Fruit fly (Drosophila melanogaster) whole organism, adult: ENCODE measurements around the gene CG32148.

Experiments used
- CG11617 ChIP-seq: fragments of 200-800 bp; sonication (Bioruptor generic); optimal IDR thresholded peaks from 2 replicates; lab custom pipeline; 2017; ENCODE audit warnings: mild to moderate bottlenecking, missing biosample characterization, missing genetic modification reagents, missing genetic modification characterization
- pad ChIP-seq: fragments of 200-800 bp; sonication (Bioruptor generic); optimal IDR thresholded peaks from 3 replicates; lab custom pipeline; 2017; ENCODE audit warnings: missing biosample characterization, missing genetic modification characterization, mild to moderate bottlenecking, moderate library complexity, missing genetic modification reagents

DNA sequence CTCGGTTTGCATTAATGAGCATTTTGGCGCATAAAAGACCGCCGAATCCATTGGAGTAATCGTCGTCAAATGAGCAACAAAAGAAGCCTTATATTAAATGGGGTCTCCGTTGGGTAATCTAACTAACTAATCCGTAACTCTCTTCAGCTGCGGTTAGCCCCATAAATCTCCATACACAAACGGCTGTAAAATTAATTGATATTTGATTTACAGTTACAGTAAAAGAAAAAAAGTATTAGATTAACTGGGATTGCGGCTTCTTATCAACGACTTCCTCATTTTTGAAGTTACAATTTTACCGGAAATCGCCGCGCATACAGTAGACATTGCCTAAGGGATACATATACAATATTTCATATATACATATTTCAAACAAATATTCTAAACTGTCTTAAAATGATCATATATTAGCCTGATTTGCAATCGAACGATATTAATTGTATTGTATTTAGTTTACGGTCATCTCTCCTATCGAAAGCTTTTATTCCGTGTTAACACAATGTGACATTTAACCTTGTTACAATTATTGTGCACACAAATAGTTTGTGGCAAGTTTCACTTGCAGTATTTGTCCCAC, 36.9 kb upstream of the CG32148 start:
- TF ChIP-seq CG11617 (GFP tag; lab: Kevin White, UChicago) (no peak), pad (no peak)
